Fruit fly (Drosophila melanogaster) whole organism, prepupa: ENCODE results near the gene Idh3a.

Source experiments
- Blimp-1 ChIP-seq: fragments of 200-800 bp; sonication (Bioruptor generic); optimal IDR thresholded peaks from 3 replicates; lab custom pipeline; 2017; ENCODE audit warnings: missing biosample characterization, missing genetic modification characterization, mild to moderate bottlenecking, moderate library complexity, missing genetic modification reagents
- CG11294 ChIP-seq: fragments of 200-800 bp; sonication (Bioruptor generic); IDR thresholded peaks from 2 replicates; pipeline ENCODE4 v1.3.6; 2022; ENCODE audit warnings: missing biosample characterization, missing genetic modification characterization
- CG31627 ChIP-seq: fragments of 200-800 bp; sonication (Bioruptor generic); optimal IDR thresholded peaks from 3 replicates; lab custom pipeline; 2016; ENCODE audit warnings: missing biosample characterization, missing genetic modification characterization
- CG32006 ChIP-seq: fragments of 200-800 bp; sonication (Bioruptor generic); optimal IDR thresholded peaks from 3 replicates; lab custom pipeline; 2017; ENCODE audit warnings: missing biosample characterization, mild to moderate bottlenecking, missing genetic modification characterization
- CG8319 ChIP-seq: fragments of 200-800 bp; sonication (Bioruptor generic); optimal IDR thresholded peaks from 3 replicates; lab custom pipeline; 2016; ENCODE audit warnings: missing biosample characterization, missing genetic modification characterization
- Eip75B ChIP-seq: fragments of 200-800 bp; sonication (Bioruptor generic); optimal IDR thresholded peaks from 3 replicates; lab custom pipeline; 2016; ENCODE audit warnings: missing biosample characterization, missing genetic modification characterization
- Hr39 ChIP-seq: fragments of 200-800 bp; sonication (Bioruptor generic); optimal IDR thresholded peaks from 2 replicates; lab custom pipeline; 2016; ENCODE audit warnings: missing biosample characterization, missing genetic modification characterization
- cyc ChIP-seq: fragments of 200-800 bp; sonication (Bioruptor generic); optimal IDR thresholded peaks from 3 replicates; lab custom pipeline; 2016; ENCODE audit warnings: missing biosample characterization, missing genetic modification characterization
- dac ChIP-seq: fragments of 200-800 bp; sonication (Bioruptor generic); optimal IDR thresholded peaks from 2 replicates; lab custom pipeline; 2017; ENCODE audit warnings: missing biosample characterization, mild to moderate bottlenecking, missing genetic modification characterization
- eg ChIP-seq: fragments of 200-800 bp; sonication (Bioruptor generic); IDR thresholded peaks from 3 replicates; pipeline ENCODE4 v1.3.6; 2022; ENCODE audit warnings: missing biosample characterization, missing genetic modification characterization
- salr ChIP-seq, 2 experiments: fragments of 200-800 bp; sonication (Bioruptor generic); optimal IDR thresholded peaks; 3 replicates each; lab custom pipeline; 2016 to 2018; ENCODE audit warnings: missing biosample characterization in 2 of 2, missing genetic modification characterization in 2 of 2, mild to moderate bottlenecking in 1 of 2

DNA sequence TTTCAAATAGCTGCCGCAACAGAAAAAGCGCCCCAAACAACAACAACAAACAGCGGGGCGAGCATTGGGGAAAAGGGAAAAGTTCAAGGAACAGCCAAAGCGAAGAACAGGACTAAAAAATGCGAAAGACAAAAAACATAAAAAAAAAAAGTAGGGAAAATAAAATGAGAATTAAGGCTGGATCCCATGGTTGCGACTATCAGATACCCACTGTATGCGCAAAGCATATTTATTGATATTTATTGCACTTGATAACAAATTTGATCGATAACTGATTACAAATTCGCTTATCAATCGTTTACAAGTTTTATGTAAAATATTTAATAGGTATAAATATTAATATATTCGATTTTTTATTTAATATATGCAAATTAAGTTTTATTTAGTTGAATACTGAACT is 28.0 kb upstream of the Idh3a start:
- TF ChIP-seq Eip75B (GFP tag; lab: Kevin White, UChicago) (no peak), eg (GFP tag; lab: Robert Waterston, UW) (no peak), CG8319 (no peak), CG11294 (GFP tag; lab: Robert Waterston, UW) (no peak), CG32006 (GFP tag; lab: Kevin White, UChicago) (no peak), salr (GFP tag; optimal IDR thresholded peaks at IDR 0.05; lab: Kevin White, UChicago) (no peak), CG31627 (GFP tag; lab: Kevin White, UChicago) (no peak), Hr39 (GFP tag; lab: Kevin White, UChicago) (no peak), Blimp-1 (GFP tag; lab: Kevin White, UChicago) (no peak), cyc (GFP tag; lab: Kevin White, UChicago) (no peak), dac (GFP tag; lab: Kevin White, UChicago) (no peak)
